Worm (Caenorhabditis elegans) whole organism, midembryonic: Measurements from ENCODE around the gene fbxa-47.

ENCODE experiments used
- cog-1 ChIP-seq: sonication (generic microtip); optimal IDR thresholded peaks from 2 replicates; lab custom pipeline; 2016; ENCODE audit warnings: missing genetic modification characterization, missing compliant biosample characterization
- ref-1 ChIP-seq: fragments of 200-800 bp; sonication (Bioruptor generic); conservative IDR thresholded peaks from 2 replicates; pipeline ENCODE4 v1.3.6; 2022; ENCODE audit warnings: missing genetic modification reagents, missing genetic modification characterization, missing compliant biosample characterization
- tab-1 ChIP-seq: fragments of 200-800 bp; sonication (Bioruptor generic); IDR thresholded peaks from 2 replicates; pipeline ENCODE4 v1.3.6; 2022; ENCODE audit warnings: missing genetic modification characterization, missing compliant biosample characterization
- ztf-23 ChIP-seq: fragments of 200-800 bp; sonication (Bioruptor generic); IDR thresholded peaks from 2 replicates; pipeline ENCODE4 v1.3.6; 2022; ENCODE audit warnings: missing genetic modification reagents, missing genetic modification characterization, missing compliant biosample characterization
- ztf-29 ChIP-seq: fragments of 200-800 bp; sonication (Bioruptor generic); IDR thresholded peaks from 2 replicates; pipeline ENCODE4 v1.3.6; 2022; ENCODE audit warnings: missing genetic modification reagents, missing genetic modification characterization, missing compliant biosample characterization

- no peak for TF ChIP-seq cog-1 (tag; lab: Kevin White, UChicago)
- no peak for TF ChIP-seq ztf-23 (GFP tag; lab: Robert Waterston, UW)
- no peak for TF ChIP-seq ref-1 (GFP tag; lab: Robert Waterston, UW)
- TF ChIP-seq tab-1 (GFP tag; lab: Robert Waterston, UW) = no peak
- no peak for TF ChIP-seq ztf-29 (GFP tag; lab: Robert Waterston, UW)
Measured at ce11 chrIII:2207864-2208263, 24.4 kb downstream of the fbxa-47 start, which contains the start of gene C39B5.5.
